Fruit fly (Drosophila melanogaster): Measurements from ENCODE around the gene CG5707.

dm6 chr3L:2168954-2169353, 23.1 kb downstream of the CG5707 start, which contains the start of gene CG15879:
- TF ChIP-seq CG9705 (GFP tag; optimal IDR thresholded peaks at IDR 0.05) (no peak), br (GFP tag; optimal IDR thresholded peaks at IDR 0.05) (no peak), OdsH (GFP tag; optimal IDR thresholded peaks at IDR 0.05) (no peak), woc (GFP tag; optimal IDR thresholded peaks at IDR 0.05) (no peak), lola (GFP tag; optimal IDR thresholded peaks at IDR 0.05) (no peak), Jra (GFP tag; optimal IDR thresholded peaks at IDR 0.05) (no peak), jim (GFP tag; optimal IDR thresholded peaks at IDR 0.05) (no peak), fru (GFP tag; optimal IDR thresholded peaks at IDR 0.05) (no peak), pan (optimal IDR thresholded peaks at IDR 0.05) (no peak), h (GFP tag; optimal IDR thresholded peaks at IDR 0.05) (no peak), ey (GFP tag; optimal IDR thresholded peaks at IDR 0.05) (no peak), GATAd (GFP tag; optimal IDR thresholded peaks at IDR 0.05) (no peak), Hnf4 (GFP tag; optimal IDR thresholded peaks at IDR 0.05) (no peak)

Measured in whole organism, wandering third instar larva.